Worm (Caenorhabditis elegans): ENCODE data around the gene T01D1.7.

DNA sequence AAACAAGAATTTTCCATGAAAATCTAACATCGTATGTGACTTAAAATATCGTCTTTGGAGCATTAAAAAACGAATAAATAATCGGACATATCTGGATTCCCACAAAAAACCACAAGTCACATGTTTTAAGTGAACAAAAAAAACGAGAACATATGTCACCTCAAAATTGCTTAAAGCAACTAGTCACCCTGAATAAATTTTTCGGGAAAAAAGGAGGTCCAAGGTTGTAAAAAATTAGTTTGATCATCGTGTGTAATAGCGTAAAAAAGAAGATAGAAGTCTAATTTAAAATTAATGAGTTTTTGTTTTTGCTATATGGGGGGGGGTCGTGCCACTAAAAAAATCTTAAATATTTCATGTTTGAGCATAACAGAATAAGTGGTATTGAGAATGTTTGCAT lies 43.8 kb downstream of the T01D1.7 start:
- TF ChIP-seq lsy-2 (tag; optimal IDR thresholded peaks at IDR 0.05) (no peak), mls-2 (tag; optimal IDR thresholded peaks at IDR 0.05) (no peak), blmp-1 (tag; optimal IDR thresholded peaks at IDR 0.05) (no peak), nhr-28 (tag; optimal IDR thresholded peaks at IDR 0.05) (no peak), unc-120 (tag; optimal IDR thresholded peaks at IDR 0.05; ENCODE audit: poor library complexity, severe bottlenecking) (no peak), unc-62 (GFP tag; optimal IDR thresholded peaks at IDR 0.05) (no peak), nhr-12 (tag; optimal IDR thresholded peaks at IDR 0.05) (no peak)

Measured in whole organism, mixed stage, embryonic.